Fruit fly (Drosophila melanogaster): ENCODE data around the gene vvl.

Gene vvl

dm6 chr3L:6809396-6809795, 19.4 kb downstream of the vvl start (continued):
- TF ChIP-seq Dfd (GFP tag; optimal IDR thresholded peaks at IDR 0.05), result no peak
- peak; percentile 23 for TF ChIP-seq brk (GFP tag; optimal IDR thresholded peaks at IDR 0.05)
- no peak for TF ChIP-seq Dif (GFP tag; optimal IDR thresholded peaks at IDR 0.05; ENCODE audit: partially characterized antibody)
- TF ChIP-seq Vsx2 (GFP tag; optimal IDR thresholded peaks at IDR 0.05; ENCODE audit: partially characterized antibody), result no peak
- TF ChIP-seq usp (GFP tag; optimal IDR thresholded peaks at IDR 0.05), result no peak
- TF ChIP-seq tai (GFP tag; optimal IDR thresholded peaks at IDR 0.05), result no peak
- peak; percentile 35 for TF ChIP-seq Sp1 (GFP tag; optimal IDR thresholded peaks at IDR 0.05)
- peak; percentile 48 for TF ChIP-seq br (GFP tag; optimal IDR thresholded peaks at IDR 0.05)
- peak; percentile 56 for TF ChIP-seq woc (GFP tag; optimal IDR thresholded peaks at IDR 0.05)
- TF ChIP-seq CG9705 (GFP tag; optimal IDR thresholded peaks at IDR 0.05), result no peak
- no peak for TF ChIP-seq jim (GFP tag; optimal IDR thresholded peaks at IDR 0.05)
- no peak for TF ChIP-seq Jra (GFP tag; optimal IDR thresholded peaks at IDR 0.05)
- TF ChIP-seq rgr (GFP tag; optimal IDR thresholded peaks at IDR 0.05), result peak; percentile 50

DNA sequence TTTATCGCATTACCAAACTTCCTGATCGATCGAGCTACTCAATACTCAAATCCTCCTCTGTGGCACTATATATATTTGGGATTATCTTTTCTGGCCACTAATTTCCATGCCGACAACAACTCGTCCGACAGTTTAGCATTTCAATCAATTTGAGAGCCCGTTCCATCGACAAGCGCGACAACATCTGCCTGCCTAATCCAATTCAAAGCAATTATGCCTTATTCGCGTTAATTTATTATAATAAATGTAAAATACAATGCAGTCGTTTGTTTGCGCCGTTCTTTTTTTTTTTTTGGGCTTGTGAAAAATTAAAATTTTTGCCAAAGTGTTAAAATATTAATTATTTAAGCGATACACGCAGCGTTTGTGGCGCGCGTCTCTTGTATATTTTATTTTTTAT, 21.1 kb downstream of the vvl start:
- TF ChIP-seq ey (GFP tag; optimal IDR thresholded peaks at IDR 0.05) (no peak), CG32264 (GFP tag; optimal IDR thresholded peaks at IDR 0.05) (no peak), fru (GFP tag; optimal IDR thresholded peaks at IDR 0.05) (no peak), usp (GFP tag; optimal IDR thresholded peaks at IDR 0.05) (no peak), dsf (GFP tag; optimal IDR thresholded peaks at IDR 0.05; ENCODE audit: borderline replicate concordance) (no peak), woc (GFP tag; optimal IDR thresholded peaks at IDR 0.05) (no peak), lola (GFP tag; optimal IDR thresholded peaks at IDR 0.05) (no peak), tai (GFP tag; optimal IDR thresholded peaks at IDR 0.05) (no peak), Sp1 (GFP tag; optimal IDR thresholded peaks at IDR 0.05) (no peak), jim (GFP tag; optimal IDR thresholded peaks at IDR 0.05) (no peak), N (GFP tag; optimal IDR thresholded peaks at IDR 0.05) (no peak), dl (GFP tag; optimal IDR thresholded peaks at IDR 0.05; ENCODE audit: insufficient read depth in 1 of 2, partially characterized antibody in 2 of 2) (no peak), br (GFP tag; optimal IDR thresholded peaks at IDR 0.05) (no peak), CG9705 (GFP tag; optimal IDR thresholded peaks at IDR 0.05) (no peak), Myc (optimal IDR thresholded peaks at IDR 0.05) (no peak), Hnf4 (GFP tag; optimal IDR thresholded peaks at IDR 0.05) (no peak), sage (GFP tag; optimal IDR thresholded peaks at IDR 0.05) (no peak)

dm6 chr3L:6812792-6813330, 22.9 kb downstream of the vvl start:
- TF ChIP-seq lola (GFP tag; optimal IDR thresholded peaks at IDR 0.05) (no peak), pan (optimal IDR thresholded peaks at IDR 0.05) (no peak), ey (GFP tag; optimal IDR thresholded peaks at IDR 0.05) (no peak), N (GFP tag; optimal IDR thresholded peaks at IDR 0.05) (no peak), dmrt93B (GFP tag; optimal IDR thresholded peaks at IDR 0.05) (no peak), woc (GFP tag; optimal IDR thresholded peaks at IDR 0.05) (no peak)

DNA sequence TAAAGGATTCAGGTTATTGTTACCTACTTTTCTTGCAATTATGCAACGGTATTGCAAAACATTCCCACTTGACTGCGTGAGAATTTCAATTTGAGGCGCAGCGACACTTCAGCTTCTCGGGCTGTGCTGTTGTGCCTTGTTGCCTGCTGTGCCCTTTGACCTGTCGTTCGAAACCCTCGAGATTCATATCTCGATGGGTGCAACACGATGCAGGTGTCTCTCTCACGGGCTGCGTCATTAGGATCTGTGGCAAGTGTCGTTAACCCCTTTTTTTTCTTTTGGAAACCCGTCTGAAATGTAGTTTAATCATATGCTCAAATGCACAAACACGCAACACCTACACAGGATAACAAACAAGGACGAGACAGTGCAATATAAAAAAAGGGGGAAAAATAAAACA, 23.7 kb downstream of the vvl start:
- TF ChIP-seq tai (GFP tag; optimal IDR thresholded peaks at IDR 0.05), result no peak
- TF ChIP-seq Rel (GFP tag; optimal IDR thresholded peaks at IDR 0.05), result no peak
- no peak for TF ChIP-seq Rel (tag; optimal IDR thresholded peaks at IDR 0.05)
- TF ChIP-seq Dif (GFP tag; optimal IDR thresholded peaks at IDR 0.05; ENCODE audit: partially characterized antibody), result no peak
- no peak for TF ChIP-seq dsf (GFP tag; optimal IDR thresholded peaks at IDR 0.05; ENCODE audit: borderline replicate concordance)

DNA sequence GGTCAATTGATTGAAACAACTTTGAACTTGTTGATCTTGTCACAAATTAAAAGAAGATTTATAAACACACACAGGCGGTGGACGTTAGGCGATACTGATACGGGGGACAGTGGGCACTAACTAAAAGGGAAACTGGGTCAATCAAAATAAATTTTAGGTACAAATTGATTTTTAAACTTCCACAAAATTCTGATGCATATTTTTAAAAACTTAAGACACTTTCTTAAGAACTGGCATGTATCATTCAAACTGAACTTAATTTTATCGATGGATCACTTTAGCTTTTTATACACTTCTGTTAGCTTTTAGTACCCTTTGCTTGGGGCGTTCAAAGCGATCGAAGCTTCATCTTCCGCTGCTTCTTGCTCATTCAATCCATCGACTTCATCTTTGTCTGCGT, 26.3 kb downstream of the vvl start:
- TF ChIP-seq dsf (GFP tag; optimal IDR thresholded peaks at IDR 0.05; ENCODE audit: borderline replicate concordance) (no peak), Sp1 (GFP tag; optimal IDR thresholded peaks at IDR 0.05) (no peak), Dif (GFP tag; optimal IDR thresholded peaks at IDR 0.05; ENCODE audit: partially characterized antibody) (no peak), rgr (GFP tag; optimal IDR thresholded peaks at IDR 0.05) (peak; percentile 45), dl (GFP tag; optimal IDR thresholded peaks at IDR 0.05; ENCODE audit: insufficient read depth in 1 of 2, partially characterized antibody in 2 of 2) (no peak), ey (GFP tag; optimal IDR thresholded peaks at IDR 0.05) (peak; percentile 45), h (GFP tag; optimal IDR thresholded peaks at IDR 0.05) (peak; percentile 30), sv (GFP tag; optimal IDR thresholded peaks at IDR 0.05) (peak; percentile 56), fru (GFP tag; optimal IDR thresholded peaks at IDR 0.05) (peak; percentile 6), HLH106 (tag; optimal IDR thresholded peaks at IDR 0.05) (peak; percentile 41), OdsH (GFP tag; optimal IDR thresholded peaks at IDR 0.05) (peak; percentile 29), jim (GFP tag; optimal IDR thresholded peaks at IDR 0.05) (no peak), Hnf4 (GFP tag; optimal IDR thresholded peaks at IDR 0.05) (peak; percentile 15)

Measured in whole organism, wandering third instar larva.